Worm (Caenorhabditis elegans): Measurements from ENCODE around the gene ykt-6.

Gene ykt-6

ce11 chrIII:7272828-7273227 lies 14.6 kb downstream of the ykt-6 start (continued):
- no peak for TF ChIP-seq sup-37 (GFP tag; optimal IDR thresholded peaks at IDR 0.05)
- peak; percentile 96 for TF ChIP-seq blmp-1 (tag; optimal IDR thresholded peaks at IDR 0.05)
- no peak for TF ChIP-seq snpc-4 (tag; optimal IDR thresholded peaks at IDR 0.05)
- no peak for TF ChIP-seq sox-4 (tag; optimal IDR thresholded peaks at IDR 0.05)
- TF ChIP-seq lsy-2 (tag; optimal IDR thresholded peaks at IDR 0.05), result peak; percentile 65 to 68
- peak; percentile 40 for TF ChIP-seq xbp-1 (tag; optimal IDR thresholded peaks at IDR 0.05)
- no peak for TF ChIP-seq elt-2 (tag; optimal IDR thresholded peaks at IDR 0.05)
- peak; percentile 96 for TF ChIP-seq nhr-85 (tag)
- TF ChIP-seq ets-5 (GFP tag; IDR thresholded peaks at IDR 0.05), result no peak
- TF ChIP-seq ces-1 (GFP tag; optimal IDR thresholded peaks at IDR 0.05), result no peak
- no peak for TF ChIP-seq pax-3 (tag; optimal IDR thresholded peaks at IDR 0.05)

ce11 chrIII:7272088-7272487 lies 15.3 kb downstream of the ykt-6 start:
- TF ChIP-seq rnt-1 (tag; optimal IDR thresholded peaks at IDR 0.05) (peak; percentile 47), hlh-17 (GFP tag; optimal IDR thresholded peaks at IDR 0.05; ENCODE audit: borderline replicate concordance) (no peak), ces-1 (GFP tag; optimal IDR thresholded peaks at IDR 0.05) (no peak), snpc-4 (tag; optimal IDR thresholded peaks at IDR 0.05) (peak; percentile 2), mep-1 (tag; optimal IDR thresholded peaks at IDR 0.05) (peak; percentile 87), ama-1 (optimal IDR thresholded peaks at IDR 0.05) (no peak), lir-3 (tag; optimal IDR thresholded peaks at IDR 0.05; ENCODE audit: poor library complexity) (peak; percentile 56), irx-1 (tag; optimal IDR thresholded peaks at IDR 0.05) (peak; percentile 24), tbx-2 (tag; optimal IDR thresholded peaks at IDR 0.05) (peak; percentile 39), unc-86 (tag; optimal IDR thresholded peaks at IDR 0.05) (peak; percentile 50), fos-1 (tag; optimal IDR thresholded peaks at IDR 0.05) (no peak), elt-2 (tag; optimal IDR thresholded peaks at IDR 0.05) (peak; percentile 40), lsy-2 (tag; optimal IDR thresholded peaks at IDR 0.05) (peak; percentile 38 to 61), skn-1 (tag; optimal IDR thresholded peaks at IDR 0.05) (peak; percentile 65), ceh-63 (GFP tag; optimal IDR thresholded peaks at IDR 0.05) (no peak), nhr-20 (tag; optimal IDR thresholded peaks at IDR 0.05) (peak; percentile 84), ets-5 (GFP tag; IDR thresholded peaks at IDR 0.05) (no peak), egl-27 (tag; optimal IDR thresholded peaks at IDR 0.05) (no peak), dpl-1 (GFP tag; optimal IDR thresholded peaks at IDR 0.05) (peak; percentile 24 to 58 (median 58)), pag-3 (tag; optimal IDR thresholded peaks at IDR 0.05; ENCODE audit: borderline replicate concordance, insufficient read depth) (no peak), ztf-11 (tag; optimal IDR thresholded peaks at IDR 0.05) (peak in 1 of 2 experiments; percentile 58), ztf-4 (tag; optimal IDR thresholded peaks at IDR 0.05) (no peak), nhr-71 (tag; optimal IDR thresholded peaks at IDR 0.05) (peak; percentile 84), dsc-1 (tag; optimal IDR thresholded peaks at IDR 0.05) (no peak), tlp-1 (tag; optimal IDR thresholded peaks at IDR 0.05) (no peak), nhr-77 (tag; optimal IDR thresholded peaks at IDR 0.05) (no peak), fkh-8 (tag; optimal IDR thresholded peaks at IDR 0.05) (no peak), C04F5.9 (tag; optimal IDR thresholded peaks at IDR 0.05) (no peak), sox-4 (tag; optimal IDR thresholded peaks at IDR 0.05) (no peak), efl-1 (optimal IDR thresholded peaks at IDR 0.05) (peak; percentile 27 to 60), efl-1 (GFP tag; optimal IDR thresholded peaks at IDR 0.05 in 1 of 2) (peak; percentile 56 to 96), ceh-8 (GFP tag; optimal IDR thresholded peaks at IDR 0.05) (no peak), ceh-82 (tag; optimal IDR thresholded peaks at IDR 0.05) (no peak), nhr-11 (tag; optimal IDR thresholded peaks at IDR 0.05) (no peak), aha-1 (tag; optimal IDR thresholded peaks at IDR 0.05) (no peak), pax-3 (tag; optimal IDR thresholded peaks at IDR 0.05) (peak; percentile 41), sptf-1 (tag; optimal IDR thresholded peaks at IDR 0.05) (no peak), nhr-237 (tag; optimal IDR thresholded peaks at IDR 0.05) (no peak), nhr-19 (GFP tag; conservative IDR thresholded peaks at IDR 0.05) (peak; percentile 68), aly-2 (tag; optimal IDR thresholded peaks at IDR 0.05) (no peak), nhr-90 (tag; optimal IDR thresholded peaks at IDR 0.05; ENCODE audit: poor library complexity) (peak; percentile 57), nhr-84 (tag; optimal IDR thresholded peaks at IDR 0.05) (no peak), zag-1 (tag; optimal IDR thresholded peaks at IDR 0.05) (no peak), elt-3 (tag; optimal IDR thresholded peaks at IDR 0.05) (peak in 1 of 6 experiments; percentile 6), F16B12.6 (tag; optimal IDR thresholded peaks at IDR 0.05) (no peak), isw-1 (GFP tag; IDR thresholded peaks at IDR 0.05) (no peak), nhr-85 (tag) (peak; percentile 92), lin-13 (GFP tag; optimal IDR thresholded peaks at IDR 0.05) (peak; percentile 62)

Data from whole organism, L1 larva.